Fruit fly (Drosophila melanogaster) whole organism: Measurements from ENCODE around the gene psd.

Experiments used
- CG8478 ChIP-seq: fragments of >200 bp; optimal IDR thresholded peaks from 2 replicates; lab custom pipeline; 2018; ENCODE audit warnings: inconsistent platforms
- Dll ChIP-seq: fragments of >200 bp; optimal IDR thresholded peaks from 2 replicates; lab custom pipeline; 2017

DNA sequence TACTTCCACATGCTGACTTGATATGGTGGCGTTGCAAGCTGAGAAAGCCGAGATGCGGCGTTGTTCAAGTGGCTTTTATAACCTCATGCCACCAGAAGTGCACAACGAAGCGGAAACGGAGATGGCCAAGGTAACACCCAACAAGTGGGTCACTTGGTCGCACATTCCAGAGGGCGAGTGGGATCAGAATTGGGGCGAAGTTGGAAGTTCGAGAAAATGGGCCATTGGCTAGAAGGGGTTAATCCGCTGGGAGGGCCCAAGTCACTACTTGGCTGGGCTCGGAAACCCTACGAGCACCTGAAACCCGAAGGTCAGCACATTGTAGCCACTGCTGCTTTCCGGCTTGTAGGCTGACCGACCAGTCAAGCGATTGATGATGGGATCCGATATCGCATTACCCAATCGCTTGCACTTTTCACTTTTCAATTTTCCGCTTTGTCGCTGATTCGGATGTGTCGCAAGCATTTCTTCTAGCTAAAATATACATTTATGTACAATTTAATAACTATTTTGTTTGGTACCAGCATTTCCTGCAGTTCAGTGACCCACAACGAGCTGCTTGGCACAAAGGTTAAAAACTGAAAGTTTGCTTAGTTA is 6.1 kb downstream of the psd start, which contains the start of gene Vm26Ac:
- TF ChIP-seq Dll = no peak
- TF ChIP-seq CG8478 (lab: Kevin White, UChicago) = no peak
